Worm (Caenorhabditis elegans): ENCODE data around the gene F49E11.7.
A peak's percentile ranks its signal among the peaks of the same experiment; 100 is the strongest.

DNA sequence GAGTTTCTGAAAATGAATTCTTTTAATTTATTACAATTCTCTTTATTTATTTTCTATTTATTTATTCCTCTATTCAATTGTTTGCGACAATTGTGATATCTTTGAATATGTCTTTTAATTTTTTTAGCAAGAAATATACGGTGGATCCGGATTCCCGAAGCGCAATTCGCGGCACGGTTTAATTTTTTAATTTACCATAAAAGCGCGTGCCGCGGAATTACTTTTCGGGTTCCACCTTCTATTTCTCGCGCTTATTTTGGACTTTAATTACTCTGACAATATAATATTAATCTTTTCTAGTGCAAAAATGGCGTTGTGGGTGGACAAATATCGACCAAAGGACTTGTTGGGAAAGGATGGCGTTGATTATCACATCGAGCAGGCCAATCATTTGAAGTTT is 42.8 kb downstream of the F49E11.7 start, which contains the start of gene rfc-3:
- no peak for TF ChIP-seq F23B12.7 (tag; optimal IDR thresholded peaks at IDR 0.05; ENCODE audit: insufficient read depth)
- TF ChIP-seq nfyb-1 (GFP tag; IDR thresholded peaks at IDR 0.05) = no peak
- TF ChIP-seq ets-4 (GFP tag; optimal IDR thresholded peaks at IDR 0.05) = no peak
- no peak for TF ChIP-seq akir-1 (GFP tag; optimal IDR thresholded peaks at IDR 0.05)
- no peak for TF ChIP-seq B0035.1 (tag; optimal IDR thresholded peaks at IDR 0.05)
- peak; percentile 32 for TF ChIP-seq madf-6 (GFP tag; IDR thresholded peaks at IDR 0.05)
- no peak for TF ChIP-seq cebp-1 (GFP tag; IDR thresholded peaks at IDR 0.05)
- no peak for TF ChIP-seq cebp-1 (tag; optimal IDR thresholded peaks at IDR 0.05)
- TF ChIP-seq B0261.1 (tag; optimal IDR thresholded peaks at IDR 0.05) = no peak
- no peak for TF ChIP-seq ama-1 (optimal IDR thresholded peaks at IDR 0.05)
- no peak for TF ChIP-seq ama-1 (GFP tag; optimal IDR thresholded peaks at IDR 0.05)
- TF ChIP-seq ccch-3 (GFP tag; optimal IDR thresholded peaks at IDR 0.05) = no peak
- no peak for TF ChIP-seq snpc-4 (GFP tag; optimal IDR thresholded peaks at IDR 0.05)
- TF ChIP-seq snpc-4 (tag; optimal IDR thresholded peaks at IDR 0.05) = no peak
- no peak for TF ChIP-seq nhr-179 (tag; optimal IDR thresholded peaks at IDR 0.05)

Measured in whole organism, young adult.